Fruit fly (Drosophila melanogaster) whole organism, wandering third instar larva: ENCODE data around the gene CG11977.

Experiments
- Abd-B ChIP-seq: fragments of >200 bp; optimal IDR thresholded peaks from 2 replicates; lab custom pipeline; 2017; ENCODE audit warnings: missing biosample characterization, missing genetic modification characterization
- Dif ChIP-seq: fragments of 200-275, 200-300 bp; sonication (Bioruptor generic); optimal IDR thresholded peaks from 2 replicates; lab custom pipeline; 2018; ENCODE audit warnings: missing biosample characterization, missing genetic modification characterization; ENCODE audit not compliant: partially characterized antibody
- Hr83 ChIP-seq: fragments of 200-300 bp; sonication (Bioruptor generic); optimal IDR thresholded peaks from 2 replicates; lab custom pipeline; 2016; ENCODE audit warnings: missing biosample characterization, mild to moderate bottlenecking, missing genetic modification characterization, moderate library complexity; ENCODE audit not compliant: poor library complexity, severe bottlenecking
- OdsH ChIP-seq: fragments of 200-800 bp; sonication (Bioruptor generic); optimal IDR thresholded peaks from 2 replicates; lab custom pipeline; 2016; ENCODE audit warnings: missing biosample characterization, mild to moderate bottlenecking, missing genetic modification characterization
- Sp1 ChIP-seq: fragments of 200-800 bp; sonication (Bioruptor generic); optimal IDR thresholded peaks from 3 replicates; lab custom pipeline; 2019; ENCODE audit warnings: missing biosample characterization, mild to moderate bottlenecking, missing genetic modification characterization, moderate library complexity
- h ChIP-seq: fragments of 200-800 bp; sonication (Bioruptor generic); optimal IDR thresholded peaks from 3 replicates; lab custom pipeline; 2016; ENCODE audit warnings: missing biosample characterization, mild to moderate bottlenecking, missing genetic modification characterization
- lola ChIP-seq: fragments of >200 bp; optimal IDR thresholded peaks from 2 replicates; lab custom pipeline; 2017; ENCODE audit warnings: missing biosample characterization, missing genetic modification characterization
- pan ChIP-seq: fragments of >200 bp; optimal IDR thresholded peaks from 2 replicates; lab custom pipeline; 2017
- usp ChIP-seq: fragments of >200 bp; optimal IDR thresholded peaks from 2 replicates; lab custom pipeline; 2017; ENCODE audit warnings: missing biosample characterization, missing genetic modification characterization

DNA sequence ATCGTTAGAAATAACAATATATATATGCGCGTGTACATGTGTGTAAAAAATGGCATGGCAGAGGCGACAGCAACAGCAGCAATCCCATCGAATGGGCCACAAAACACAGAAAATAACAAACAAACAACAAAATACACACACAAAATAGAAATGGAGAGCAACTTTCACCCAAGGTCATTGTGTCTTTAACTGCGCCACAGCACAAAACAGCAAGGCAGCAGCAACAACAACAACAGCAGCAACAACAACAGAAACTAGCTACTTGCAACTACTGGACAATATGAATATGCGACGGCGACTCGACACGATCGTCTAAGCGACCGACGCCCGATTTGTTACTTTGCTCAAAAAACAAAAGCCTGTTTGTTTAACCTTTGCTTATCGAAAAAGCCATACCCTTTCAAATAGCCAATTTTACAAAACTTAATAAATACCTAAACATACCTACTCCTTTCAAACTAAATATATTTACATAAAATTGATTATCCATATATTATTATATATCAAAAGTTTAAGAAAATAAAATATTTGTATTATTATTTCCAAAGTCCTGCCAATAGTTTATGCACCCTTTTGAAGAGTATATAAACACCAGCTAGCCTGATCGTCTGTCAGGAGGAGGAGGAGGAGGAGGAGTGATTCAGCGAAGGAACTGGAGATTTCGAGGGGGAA is 49.6 kb upstream of the CG11977 start:
- no peak for TF ChIP-seq Hr83 (GFP tag; lab: Kevin White, UChicago)
- TF ChIP-seq OdsH (GFP tag; lab: Kevin White, UChicago), result no peak
- TF ChIP-seq h (GFP tag; lab: Kevin White, UChicago), result no peak
- TF ChIP-seq Dif (GFP tag; lab: Kevin White, UChicago), result no peak
- no peak for TF ChIP-seq lola (GFP tag; lab: Kevin White, UChicago)
- no peak for TF ChIP-seq Abd-B (GFP tag; lab: Kevin White, UChicago)
- no peak for TF ChIP-seq Sp1
- TF ChIP-seq usp, result no peak
- no peak for TF ChIP-seq pan (lab: Kevin White, UChicago)
